Fruit fly (Drosophila melanogaster) whole organism: ENCODE measurements around the gene CG9259.

Source experiments
- EcR ChIP-seq, 2 experiments: fragments of >200 bp; optimal IDR thresholded peaks; 2 replicates each; lab custom pipeline; 2017; ENCODE audit warnings: missing biosample characterization in 2 of 2, missing genetic modification characterization in 2 of 2, missing genetic modification reagents in 2 of 2
- usp ChIP-seq: fragments of >200 bp; optimal IDR thresholded peaks from 2 replicates; lab custom pipeline; 2017; ENCODE audit warnings: missing biosample characterization, missing genetic modification characterization, mixed read lengths

- TF ChIP-seq EcR (GFP tag; optimal IDR thresholded peaks at IDR 0.05; lab: Kevin White, UChicago) (no peak), usp (no peak)
Measured at dm6 chr2L:21053623-21054022, 35.6 kb upstream of the CG9259 start.
